Worm (Caenorhabditis elegans): ENCODE results near the gene pdha-1.
A peak's percentile ranks its signal among the peaks of the same experiment; 100 is the strongest.

The pdha-1 gene

DNA sequence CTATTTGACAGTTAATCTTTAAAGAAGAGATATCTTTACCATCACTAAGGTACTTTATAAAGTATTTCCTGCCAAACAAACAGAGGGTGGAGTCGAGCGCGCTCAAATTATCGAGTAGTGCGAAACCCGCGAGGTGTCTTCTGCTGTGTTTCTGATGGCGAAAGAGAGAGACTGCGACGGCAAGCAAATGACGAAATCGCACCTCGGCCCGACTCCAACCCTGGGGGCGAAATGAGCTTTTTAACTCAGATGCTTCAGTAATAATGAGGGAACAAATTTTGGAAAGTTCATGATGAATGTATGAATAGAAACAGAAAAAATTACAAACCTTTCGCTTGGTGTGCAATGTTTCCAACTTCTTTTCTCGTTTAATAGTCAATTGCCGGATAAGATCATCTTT is 25.4 kb downstream of the pdha-1 start (continued):
- TF ChIP-seq nfya-2 (GFP tag; IDR thresholded peaks at IDR 0.05) (no peak), madf-8 (GFP tag; conservative IDR thresholded peaks at IDR 0.05) (no peak), F10E7.11 (tag; optimal IDR thresholded peaks at IDR 0.05) (no peak), snpc-1.1 (tag; optimal IDR thresholded peaks at IDR 0.05; ENCODE audit: insufficient read depth) (peak; percentile 95), attf-3 (GFP tag; conservative IDR thresholded peaks at IDR 0.05) (no peak), nfya-1 (tag; optimal IDR thresholded peaks at IDR 0.05; ENCODE audit: borderline replicate concordance, insufficient read depth) (no peak), efl-1 (GFP tag; optimal IDR thresholded peaks at IDR 0.05) (no peak), unc-130 (GFP tag; optimal IDR thresholded peaks at IDR 0.05) (no peak), bed-1 (GFP tag; IDR thresholded peaks at IDR 0.05) (no peak), hlh-26 (GFP tag; conservative IDR thresholded peaks at IDR 0.05) (no peak), ceh-100 (GFP tag; IDR thresholded peaks at IDR 0.05) (peak; percentile 37; the same call in 1 of the 2 replicates), tlf-1 (GFP tag; optimal IDR thresholded peaks at IDR 0.05) (no peak), nhr-120 (GFP tag; IDR thresholded peaks at IDR 0.05) (no peak), lin-54 (GFP tag; optimal IDR thresholded peaks at IDR 0.05) (no peak), bed-2 (GFP tag; IDR thresholded peaks at IDR 0.05) (no peak), rcor-1 (GFP tag; IDR thresholded peaks at IDR 0.05) (peak; percentile 78), let-526 (GFP tag; IDR thresholded peaks at IDR 0.05) (no peak), F52B5.7 (tag; optimal IDR thresholded peaks at IDR 0.05) (no peak), lin-26 (GFP tag; IDR thresholded peaks at IDR 0.05) (peak; percentile 60; the same call in 1 of the 2 replicates), F55B11.4 (tag; optimal IDR thresholded peaks at IDR 0.05; ENCODE audit: borderline replicate concordance, insufficient read depth) (no peak), unc-62 (GFP tag; optimal IDR thresholded peaks at IDR 0.05) (no peak), Y53G8AR.9 (GFP tag; conservative IDR thresholded peaks at IDR 0.05) (no peak), atf-7 (tag; optimal IDR thresholded peaks at IDR 0.05) (no peak), pbrm-1 (GFP tag; IDR thresholded peaks at IDR 0.05) (peak; percentile 83), egl-18 (GFP tag; IDR thresholded peaks at IDR 0.05) (no peak), nfyb-1 (GFP tag; IDR thresholded peaks at IDR 0.05) (no peak), dpff-1 (tag; optimal IDR thresholded peaks at IDR 0.05) (no peak), xnd-1 (tag; optimal IDR thresholded peaks at IDR 0.05) (peak; percentile 8), ceh-27 (GFP tag; optimal IDR thresholded peaks at IDR 0.05) (no peak), F33H1.4 (GFP tag; IDR thresholded peaks at IDR 0.05) (peak; percentile 39; the same call in 1 of the 2 replicates), F57A8.1 (GFP tag; optimal IDR thresholded peaks at IDR 0.05) (no peak), F49E8.2 (tag; optimal IDR thresholded peaks at IDR 0.05; ENCODE audit: insufficient read depth) (peak; percentile 25), F23B12.7 (tag; optimal IDR thresholded peaks at IDR 0.05; ENCODE audit: insufficient read depth) (peak; percentile 77), chd-7 (tag; optimal IDR thresholded peaks at IDR 0.05) (peak; percentile 26), ztf-26 (tag; optimal IDR thresholded peaks at IDR 0.05) (no peak), snpc-4 (GFP tag; optimal IDR thresholded peaks at IDR 0.05) (peak; percentile 95), snpc-4 (tag; optimal IDR thresholded peaks at IDR 0.05) (peak; percentile 96 to 99 (median 98)), cebp-1 (GFP tag; IDR thresholded peaks at IDR 0.05) (peak; percentile 54; the same call in 1 of the 2 replicates), cebp-1 (tag; optimal IDR thresholded peaks at IDR 0.05) (peak; percentile 93), attf-6 (GFP tag; IDR thresholded peaks at IDR 0.05) (peak; percentile 55; the same call in 1 of the 2 replicates), ekl-4 (GFP tag; IDR thresholded peaks at IDR 0.05) (no peak), lsy-27 (tag; optimal IDR thresholded peaks at IDR 0.05; ENCODE audit: borderline replicate concordance, insufficient read depth) (no peak), egrh-3 (GFP tag; IDR thresholded peaks at IDR 0.05) (no peak), snpc-3.4 (tag; optimal IDR thresholded peaks at IDR 0.05) (peak; percentile 82), ztf-6 (GFP tag; IDR thresholded peaks at IDR 0.05) (no peak), T26A5.8 (tag; optimal IDR thresholded peaks at IDR 0.05) (no peak), Y53F4B.3 (GFP tag; IDR thresholded peaks at IDR 0.05) (no peak), B0019.2 (GFP tag; conservative IDR thresholded peaks at IDR 0.05) (no peak)
